Fruit fly (Drosophila melanogaster) whole organism, embryonic: Measurements from ENCODE around the gene Idgf3.

Source experiments
- Antp ChIP-seq: fragments of 200-800 bp; sonication (Bioruptor generic); optimal IDR thresholded peaks from 3 replicates; lab custom pipeline; 2016; ENCODE audit warnings: missing biosample characterization, missing genetic modification characterization
- Bdp1 ChIP-seq: fragments of 200-800 bp; sonication (Bioruptor generic); optimal IDR thresholded peaks from 3 replicates; lab custom pipeline; 2016; ENCODE audit warnings: missing biosample characterization, missing genetic modification characterization
- CG1024 ChIP-seq: fragments of 200-800 bp; sonication (Bioruptor generic); IDR thresholded peaks from 2 replicates; pipeline ENCODE4 v1.3.6; 2022; ENCODE audit warnings: missing biosample characterization, missing genetic modification characterization
- CG10462 ChIP-seq: fragments of 200-800 bp; sonication (Bioruptor generic); optimal IDR thresholded peaks from 2 replicates; lab custom pipeline; 2016; ENCODE audit warnings: missing biosample characterization, missing genetic modification characterization
- CG10565 ChIP-seq: fragments of 200-800 bp; sonication (Bioruptor generic); optimal IDR thresholded peaks from 3 replicates; lab custom pipeline; 2016; ENCODE audit warnings: missing biosample characterization, mild to moderate bottlenecking, missing genetic modification characterization
- CG11398 ChIP-seq: fragments of 200-800 bp; sonication (Bioruptor generic); optimal IDR thresholded peaks from 2 replicates; lab custom pipeline; 2016; ENCODE audit warnings: missing biosample characterization, missing genetic modification characterization
- CG11504 ChIP-seq: fragments of 200-800 bp; sonication (Bioruptor generic); optimal IDR thresholded peaks from 3 replicates; lab custom pipeline; 2019; ENCODE audit warnings: missing biosample characterization, mild to moderate bottlenecking, missing genetic modification characterization, moderate library complexity
- CG12104 ChIP-seq: fragments of 200-800 bp; sonication (Bioruptor generic); optimal IDR thresholded peaks from 3 replicates; lab custom pipeline; 2016; ENCODE audit warnings: missing biosample characterization, missing genetic modification characterization
- CG13775 ChIP-seq: fragments of 200-800 bp; sonication (Bioruptor generic); optimal IDR thresholded peaks from 3 replicates; lab custom pipeline; 2017; ENCODE audit warnings: missing biosample characterization, mild to moderate bottlenecking, missing genetic modification characterization
- CG15696 ChIP-seq: fragments of 200-800 bp; sonication (Bioruptor generic); optimal IDR thresholded peaks from 2 replicates; lab custom pipeline; 2019; ENCODE audit warnings: missing biosample characterization, mild to moderate bottlenecking, missing genetic modification characterization, moderate library complexity
- CG16813 ChIP-seq: fragments of 200-800 bp; sonication (Bioruptor generic); IDR thresholded peaks from 3 replicates; pipeline ENCODE4 v1.3.6; 2022; ENCODE audit warnings: missing biosample characterization, missing genetic modification characterization; ENCODE audit not compliant: partially characterized antibody
- CG16863 ChIP-seq: fragments of 200-800 bp; sonication (Bioruptor generic); optimal IDR thresholded peaks from 3 replicates; lab custom pipeline; 2016; ENCODE audit warnings: missing biosample characterization, missing genetic modification characterization
- CG17829 ChIP-seq: fragments of 200-800 bp; optimal IDR thresholded peaks from 2 replicates; lab custom pipeline; 2019; ENCODE audit warnings: missing biosample characterization, mild to moderate bottlenecking, missing genetic modification characterization, moderate library complexity
- CG18262 ChIP-seq: fragments of 200-800 bp; optimal IDR thresholded peaks from 3 replicates; lab custom pipeline; 2019; ENCODE audit warnings: missing biosample characterization, mild to moderate bottlenecking, missing genetic modification characterization, moderate library complexity
- CG18599 ChIP-seq: fragments of 200-800 bp; sonication (Bioruptor generic); optimal IDR thresholded peaks from 3 replicates; lab custom pipeline; 2017; ENCODE audit warnings: missing biosample characterization, missing genetic modification characterization, mild to moderate bottlenecking, moderate library complexity, missing genetic modification reagents
- CG2129 ChIP-seq: fragments of 200-800 bp; sonication (Bioruptor generic); IDR thresholded peaks from 2 replicates; pipeline ENCODE4 v1.3.6; 2022; ENCODE audit warnings: missing biosample characterization, missing genetic modification characterization; ENCODE audit not compliant: partially characterized antibody
- CG2875 ChIP-seq: fragments of 200-800 bp; sonication (Bioruptor generic); optimal IDR thresholded peaks from 2 replicates; lab custom pipeline; 2017; ENCODE audit warnings: missing biosample characterization, mild to moderate bottlenecking, missing genetic modification characterization, missing genetic modification reagents
- CG30403 ChIP-seq: fragments of 200-800 bp; sonication (Bioruptor generic); optimal IDR thresholded peaks from 3 replicates; lab custom pipeline; 2016; ENCODE audit warnings: missing biosample characterization, missing genetic modification characterization
- CG7271 ChIP-seq: fragments of 200-800 bp; sonication (Bioruptor generic); optimal IDR thresholded peaks from 2 replicates; lab custom pipeline; 2018; ENCODE audit warnings: missing biosample characterization, mild to moderate bottlenecking, missing genetic modification characterization, moderate library complexity
- Camta ChIP-seq: fragments of 200-800 bp; sonication (Bioruptor generic); optimal IDR thresholded peaks from 2 replicates; lab custom pipeline; 2016; ENCODE audit warnings: missing biosample characterization, missing genetic modification characterization
- Elba2 ChIP-seq: fragments of 200-800 bp; sonication (Bioruptor generic); optimal IDR thresholded peaks from 3 replicates; lab custom pipeline; 2016; ENCODE audit warnings: missing biosample characterization, missing genetic modification characterization
- H15 ChIP-seq: fragments of 200-800 bp; sonication (Bioruptor generic); IDR thresholded peaks from 3 replicates; pipeline ENCODE4 v1.3.6; 2022; ENCODE audit warnings: missing biosample characterization, missing genetic modification characterization
- Hmr ChIP-seq: fragments of 200-800 bp; sonication (Bioruptor generic); optimal IDR thresholded peaks from 3 replicates; lab custom pipeline; 2017; ENCODE audit warnings: mild to moderate bottlenecking, missing biosample characterization, missing genetic modification reagents, missing genetic modification characterization
- Jarid2 ChIP-seq: fragments of 200-800 bp; sonication (Bioruptor generic); optimal IDR thresholded peaks from 3 replicates; lab custom pipeline; 2017; ENCODE audit warnings: mild to moderate bottlenecking, missing biosample characterization, missing genetic modification reagents, missing genetic modification characterization
- Nf-YB ChIP-seq: fragments of 200-800 bp; sonication (Bioruptor generic); optimal IDR thresholded peaks from 3 replicates; lab custom pipeline; 2019; ENCODE audit warnings: missing biosample characterization, mild to moderate bottlenecking, missing genetic modification characterization, moderate library complexity
- Oli ChIP-seq: fragments of 200-800 bp; sonication (Bioruptor generic); optimal IDR thresholded peaks from 2 replicates; lab custom pipeline; 2018; ENCODE audit warnings: missing biosample characterization, mild to moderate bottlenecking, missing genetic modification characterization, moderate library complexity
- Pdp1 ChIP-seq, 2 experiments: fragments of 200-800 bp; sonication (Bioruptor generic); optimal IDR thresholded peaks; 3 replicates each; lab custom pipeline; 2016; ENCODE audit warnings: missing biosample characterization in 2 of 2, missing genetic modification characterization in 2 of 2, mild to moderate bottlenecking in 1 of 2, moderate library complexity in 1 of 2
- Stat92E ChIP-seq, 3 experiments: fragments of >200 bp in 2 of 3; fragments of 200-800 bp in 1 of 3; sonication (Bioruptor generic) in 1 of 3; optimal IDR thresholded peaks; 2 replicates each; lab custom pipeline; 2017 to 2019; ENCODE audit warnings: missing biosample characterization in 3 of 3, missing genetic modification characterization in 3 of 3, mild to moderate bottlenecking in 1 of 3, moderate library complexity in 1 of 3
- ap ChIP-seq: fragments of 200-800 bp; sonication (Bioruptor generic); IDR thresholded peaks from 2 replicates; pipeline ENCODE4 v1.3.6; 2022; ENCODE audit warnings: missing biosample characterization, missing genetic modification characterization
- bsh ChIP-seq, 2 experiments: fragments of 200-800 bp; sonication (Bioruptor generic); optimal IDR thresholded peaks; 2 replicates each; lab custom pipeline; 2017 to 2018; ENCODE audit warnings: mild to moderate bottlenecking in 2 of 2, missing biosample characterization in 2 of 2, missing genetic modification characterization in 2 of 2, moderate library complexity in 1 of 2
- cato ChIP-seq: fragments of 200-800 bp; sonication (Bioruptor generic); optimal IDR thresholded peaks from 2 replicates; lab custom pipeline; 2016; ENCODE audit warnings: missing biosample characterization, missing genetic modification characterization, borderline replicate concordance
- cg ChIP-seq: fragments of 200-800 bp; sonication (Bioruptor generic); optimal IDR thresholded peaks from 3 replicates; lab custom pipeline; 2019; ENCODE audit warnings: missing biosample characterization, mild to moderate bottlenecking, missing genetic modification characterization, moderate library complexity
- ci ChIP-seq: fragments of 200-800 bp; sonication (Bioruptor generic); IDR thresholded peaks from 3 replicates; pipeline ENCODE4 v1.3.6; 2022; ENCODE audit warnings: missing biosample characterization, missing genetic modification characterization
- crp ChIP-seq, 2 experiments: fragments of 200-800 bp; sonication (Bioruptor generic); optimal IDR thresholded peaks; 2 replicates in 1 of 2; 3 replicates in 1 of 2; lab custom pipeline; 2017; ENCODE audit warnings: missing biosample characterization in 2 of 2, missing genetic modification characterization in 2 of 2, mild to moderate bottlenecking in 1 of 2, moderate library complexity in 1 of 2
- dpn ChIP-seq, 2 experiments: fragments of 200-800 bp; sonication (Bioruptor generic); optimal IDR thresholded peaks; 3 replicates each; lab custom pipeline; 2016; ENCODE audit warnings: missing biosample characterization in 2 of 2, missing genetic modification characterization in 2 of 2
- fru ChIP-seq: fragments of >200 bp; optimal IDR thresholded peaks from 2 replicates; lab custom pipeline; 2017
- gcm ChIP-seq: fragments of 200-800 bp; sonication (Bioruptor generic); optimal IDR thresholded peaks from 2 replicates; lab custom pipeline; 2019; ENCODE audit warnings: missing biosample characterization, mild to moderate bottlenecking, missing genetic modification characterization, moderate library complexity
- gfzf ChIP-seq: fragments of 200-800 bp; sonication (Bioruptor generic); optimal IDR thresholded peaks from 2 replicates; lab custom pipeline; 2016; ENCODE audit warnings: missing biosample characterization, mild to moderate bottlenecking, missing genetic modification characterization, moderate library complexity
- gsb-n ChIP-seq: fragments of 200-800 bp; sonication (Bioruptor generic); optimal IDR thresholded peaks from 3 replicates; lab custom pipeline; 2018; ENCODE audit warnings: missing biosample characterization, mild to moderate bottlenecking, missing genetic modification characterization
- jing ChIP-seq: fragments of 200-800 bp; sonication (Bioruptor generic); optimal IDR thresholded peaks from 2 replicates; lab custom pipeline; 2018; ENCODE audit warnings: missing biosample characterization, mild to moderate bottlenecking, missing genetic modification characterization
- lola ChIP-seq, 3 experiments: fragments of >200 bp in 2 of 3; fragments of 200-800 bp in 1 of 3; sonication (Bioruptor generic) in 1 of 3; optimal IDR thresholded peaks; 2 replicates each; lab custom pipeline; 2017 to 2019; ENCODE audit warnings: missing biosample characterization in 3 of 3, missing genetic modification characterization in 3 of 3, mild to moderate bottlenecking in 1 of 3, moderate library complexity in 1 of 3
- pum ChIP-seq: fragments of 200-800 bp; sonication (Bioruptor generic); optimal IDR thresholded peaks from 2 replicates; lab custom pipeline; 2016; ENCODE audit warnings: missing biosample characterization, missing genetic modification characterization
- shn ChIP-seq: fragments of 200-800 bp; sonication (Bioruptor generic); optimal IDR thresholded peaks from 3 replicates; lab custom pipeline; 2016; ENCODE audit warnings: missing biosample characterization, missing genetic modification characterization
- sug ChIP-seq: fragments of 200-800 bp; optimal IDR thresholded peaks from 2 replicates; lab custom pipeline; 2019; ENCODE audit warnings: missing biosample characterization, mild to moderate bottlenecking, missing genetic modification characterization, moderate library complexity
- tup ChIP-seq: fragments of 200-800 bp; sonication (Bioruptor generic); optimal IDR thresholded peaks from 2 replicates; lab custom pipeline; 2016; ENCODE audit warnings: missing biosample characterization, mild to moderate bottlenecking, missing genetic modification characterization, moderate library complexity
- wdn ChIP-seq: fragments of 200-800 bp; sonication (Bioruptor generic); IDR thresholded peaks from 2 replicates; pipeline ENCODE4 v1.3.6; 2022; ENCODE audit warnings: missing biosample characterization, missing genetic modification characterization
- wek ChIP-seq: fragments of 200-800 bp; sonication (Bioruptor generic); optimal IDR thresholded peaks from 3 replicates; lab custom pipeline; 2018; ENCODE audit warnings: missing biosample characterization, mild to moderate bottlenecking, missing genetic modification characterization, moderate library complexity

Idgf3 gene

DNA sequence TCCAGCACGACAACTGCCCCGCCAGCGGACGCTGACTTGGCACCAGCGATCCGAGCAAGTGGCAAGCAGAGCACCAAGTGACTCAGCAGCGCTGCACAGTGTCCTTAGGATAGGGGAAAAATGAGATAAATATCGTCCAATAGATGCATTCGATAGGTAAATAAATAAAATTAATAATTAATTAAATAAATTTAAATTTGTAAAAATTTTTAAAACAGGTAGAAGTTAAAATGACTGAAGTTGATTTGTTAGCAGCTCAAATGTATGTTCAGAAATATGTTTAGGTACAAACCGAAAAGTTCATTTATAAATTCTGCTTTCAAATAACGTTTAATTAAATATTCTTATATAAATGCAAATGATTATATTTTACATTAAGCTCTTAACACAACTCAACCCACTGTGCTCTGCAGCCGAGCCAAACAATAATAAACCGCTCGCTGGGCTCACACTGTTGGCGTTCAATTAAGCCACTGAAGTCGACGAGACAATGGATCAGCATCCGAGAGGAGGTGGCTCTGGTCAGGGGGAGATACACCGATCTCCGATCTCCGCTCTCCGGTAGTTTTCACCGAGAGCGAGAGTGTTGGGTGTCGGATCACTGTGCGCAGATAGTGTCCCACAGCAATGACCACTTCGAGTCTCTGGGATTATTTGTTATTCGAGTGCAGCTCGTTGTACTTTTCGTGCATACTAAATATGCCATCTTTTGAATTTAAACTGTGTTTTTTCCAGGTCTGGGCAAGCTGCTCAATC is 2.1 kb upstream of the Idgf3 start, which contains the start of gene CG5888 (continued):
- TF ChIP-seq CG16813 (GFP tag; lab: Robert Waterston, UW) (0 out of 3 replicates have a peak, but pooled peaks have one; percentile 32), lola (GFP tag; optimal IDR thresholded peaks at IDR 0.05; lab: Kevin White, UChicago) (peak in 1 of 3 experiments; percentile 80), cato (GFP tag; lab: Kevin White, UChicago) (peak; percentile 41), Elba2 (GFP tag; lab: Kevin White, UChicago) (no peak), gfzf (GFP tag; lab: Kevin White, UChicago) (no peak), CG18599 (GFP tag; lab: Kevin White, UChicago) (no peak), tup (GFP tag; lab: Kevin White, UChicago) (no peak), CG17829 (tag; lab: Kevin White, UChicago) (peak; percentile 71), CG2875 (peak; percentile 56), CG11504 (peak; percentile 77), fru (lab: Kevin White, UChicago) (no peak), dpn (GFP tag; optimal IDR thresholded peaks at IDR 0.05; lab: Kevin White, UChicago) (peak in 1 of 2 experiments; percentile 62), CG10565 (no peak), ap (peak; percentile 49), CG11398 (no peak), CG30403 (GFP tag; lab: Kevin White, UChicago) (peak; percentile 63), gcm (GFP tag; lab: Kevin White, UChicago) (peak; percentile 73), CG15696 (tag; lab: Kevin White, UChicago) (peak; percentile 57), CG16863 (GFP tag; lab: Kevin White, UChicago) (no peak), shn (no peak), cg (GFP tag; lab: Kevin White, UChicago) (no peak), jing (GFP tag; lab: Kevin White, UChicago) (no peak), CG13775 (GFP tag; lab: Kevin White, UChicago) (peak; percentile 74), H15 (GFP tag; lab: Robert Waterston, UW) (no peak; the same call in 2 of the 3 replicates), sug (tag; lab: Kevin White, UChicago) (no peak), CG12104 (GFP tag; lab: Kevin White, UChicago) (peak; percentile 20), crp (GFP tag; optimal IDR thresholded peaks at IDR 0.05; lab: Kevin White, UChicago) (no peak), Nf-YB (peak; percentile 59), Hmr (GFP tag; lab: Kevin White, UChicago) (peak; percentile 78), CG18262 (tag; lab: Kevin White, UChicago) (peak; percentile 81), CG2129 (no peak), CG1024 (no peak), pum (no peak), CG10462 (GFP tag; lab: Kevin White, UChicago) (no peak), CG7271 (tag; lab: Kevin White, UChicago) (no peak), bsh (GFP tag; optimal IDR thresholded peaks at IDR 0.05; lab: Kevin White, UChicago) (peak; percentile 59 to 77), gsb-n (tag; lab: Kevin White, UChicago) (peak; percentile 70), wdn (peak; percentile 51; the same call in 1 of the 2 replicates), Antp (GFP tag; lab: Kevin White, UChicago) (no peak), Pdp1 (GFP tag; optimal IDR thresholded peaks at IDR 0.05; lab: Kevin White, UChicago) (peak in 1 of 2 experiments; percentile 3), Oli (tag; lab: Kevin White, UChicago) (peak; percentile 82), Bdp1 (no peak), ci (GFP tag; lab: Robert Waterston, UW) (peak; percentile 67; the same call in 2 of the 3 replicates), Jarid2 (GFP tag; lab: Kevin White, UChicago) (no peak), wek (no peak), Camta (no peak), Stat92E (GFP tag; optimal IDR thresholded peaks at IDR 0.05; lab: Kevin White, UChicago) (no peak)
